Fruit fly (Drosophila melanogaster) whole organism, embryonic: ENCODE measurements around the gene CG46463.
A peak's percentile ranks its signal among the peaks of the same experiment; 100 is the strongest.

Experiments
- CG10147 ChIP-seq: fragments of 200-800 bp; sonication (Bioruptor generic); optimal IDR thresholded peaks from 2 replicates; lab custom pipeline; 2019; ENCODE audit warnings: missing biosample characterization, mild to moderate bottlenecking, missing genetic modification characterization, moderate library complexity
- CG10462 ChIP-seq: fragments of 200-800 bp; sonication (Bioruptor generic); optimal IDR thresholded peaks from 2 replicates; lab custom pipeline; 2016; ENCODE audit warnings: missing biosample characterization, missing genetic modification characterization
- CG13287 ChIP-seq: fragments of 200-800 bp; sonication (Bioruptor generic); IDR thresholded peaks from 2 replicates; pipeline ENCODE4 v1.3.6; 2022; ENCODE audit warnings: missing biosample characterization, missing genetic modification characterization; ENCODE audit not compliant: partially characterized antibody
- CG13424 ChIP-seq: fragments of 200-800 bp; sonication (Bioruptor generic); optimal IDR thresholded peaks from 2 replicates; lab custom pipeline; 2019; ENCODE audit warnings: missing biosample characterization, mild to moderate bottlenecking, missing genetic modification characterization, moderate library complexity
- CG14014 ChIP-seq: fragments of 200-800 bp; sonication (Bioruptor generic); IDR thresholded peaks from 2 replicates; pipeline ENCODE4 v1.3.6; 2022; ENCODE audit warnings: missing biosample characterization, missing genetic modification characterization
- CG14667 ChIP-seq: fragments of 200-800 bp; sonication (Bioruptor generic); IDR thresholded peaks from 2 replicates; pipeline ENCODE4 v1.3.6; 2022; ENCODE audit warnings: missing biosample characterization, missing genetic modification characterization
- CG15269 ChIP-seq: fragments of 200-800 bp; sonication (Bioruptor generic); optimal IDR thresholded peaks from 2 replicates; lab custom pipeline; 2018; ENCODE audit warnings: missing biosample characterization, mild to moderate bottlenecking, missing genetic modification characterization, moderate library complexity
- CG16815 ChIP-seq: fragments of 200-800 bp; sonication (Bioruptor generic); optimal IDR thresholded peaks from 3 replicates; lab custom pipeline; 2017; ENCODE audit warnings: missing biosample characterization, mild to moderate bottlenecking, missing genetic modification characterization
- CG17361 ChIP-seq: fragments of 200-800 bp; sonication (Bioruptor generic); IDR thresholded peaks from 3 replicates; pipeline ENCODE4 v1.3.6; 2022; ENCODE audit warnings: missing biosample characterization, missing genetic modification characterization
- CG18599 ChIP-seq: fragments of 200-800 bp; sonication (Bioruptor generic); optimal IDR thresholded peaks from 3 replicates; lab custom pipeline; 2017; ENCODE audit warnings: missing biosample characterization, missing genetic modification characterization, mild to moderate bottlenecking, moderate library complexity, missing genetic modification reagents
- CG2678 ChIP-seq: fragments of 200-800 bp; sonication (Bioruptor generic); optimal IDR thresholded peaks from 3 replicates; lab custom pipeline; 2019; ENCODE audit warnings: missing biosample characterization, mild to moderate bottlenecking, missing genetic modification characterization, moderate library complexity
- CG3163 ChIP-seq: fragments of 200-800 bp; sonication (Bioruptor generic); optimal IDR thresholded peaks from 3 replicates; lab custom pipeline; 2016; ENCODE audit warnings: missing biosample characterization, missing genetic modification characterization
- CG32532 ChIP-seq: fragments of 200-800 bp; sonication (Bioruptor generic); IDR thresholded peaks from 2 replicates; pipeline ENCODE4 v1.3.6; 2022; ENCODE audit warnings: missing biosample characterization, missing genetic modification characterization
- CG4854 ChIP-seq: fragments of 200-800 bp; sonication (Bioruptor generic); optimal IDR thresholded peaks from 2 replicates; lab custom pipeline; 2016; ENCODE audit warnings: missing biosample characterization, missing genetic modification characterization, inconsistent platforms
- CG7963 ChIP-seq: fragments of 200-800 bp; sonication (Bioruptor generic); IDR thresholded peaks from 3 replicates; pipeline ENCODE4 v1.3.6; 2022; ENCODE audit warnings: missing biosample characterization, missing genetic modification characterization; ENCODE audit not compliant: partially characterized antibody
- CG8924 ChIP-seq: fragments of 200-800 bp; optimal IDR thresholded peaks from 3 replicates; lab custom pipeline; 2019; ENCODE audit warnings: missing biosample characterization, mild to moderate bottlenecking, missing genetic modification characterization, moderate library complexity
- CG9437 ChIP-seq: fragments of 200-800 bp; sonication (Bioruptor generic); optimal IDR thresholded peaks from 2 replicates; lab custom pipeline; 2018; ENCODE audit warnings: missing biosample characterization, mild to moderate bottlenecking, missing genetic modification characterization
- CG9727 ChIP-seq: fragments of 200-800 bp; sonication (Bioruptor generic); optimal IDR thresholded peaks from 3 replicates; lab custom pipeline; 2017; ENCODE audit warnings: missing biosample characterization, mild to moderate bottlenecking, missing genetic modification characterization
- CoRest ChIP-seq: fragments of 200-800 bp; sonication (Bioruptor generic); optimal IDR thresholded peaks from 3 replicates; lab custom pipeline; 2018; ENCODE audit warnings: missing biosample characterization, mild to moderate bottlenecking, missing genetic modification characterization, moderate library complexity
- Gug ChIP-seq: fragments of 200-800 bp; sonication (Bioruptor generic); IDR thresholded peaks from 4 replicates; pipeline ENCODE4 v1.3.6; 2022; ENCODE audit warnings: missing biosample characterization, missing genetic modification characterization
- Hand ChIP-seq: fragments of 200-800 bp; sonication (Bioruptor generic); optimal IDR thresholded peaks from 2 replicates; lab custom pipeline; 2017; ENCODE audit warnings: mild to moderate bottlenecking, missing biosample characterization, missing genetic modification reagents, missing genetic modification characterization
- Hmr ChIP-seq: fragments of 200-800 bp; sonication (Bioruptor generic); optimal IDR thresholded peaks from 3 replicates; lab custom pipeline; 2017; ENCODE audit warnings: mild to moderate bottlenecking, missing biosample characterization, missing genetic modification reagents, missing genetic modification characterization
- Hr51 ChIP-seq, 2 experiments: fragments of 200-800 bp; sonication (Bioruptor generic); optimal IDR thresholded peaks; 2 replicates in 1 of 2; 3 replicates in 1 of 2; lab custom pipeline; 2016 to 2018; ENCODE audit warnings: missing biosample characterization in 2 of 2, missing genetic modification characterization in 2 of 2, mild to moderate bottlenecking in 1 of 2, moderate library complexity in 1 of 2
- Med ChIP-seq: fragments of 200-800 bp; sonication (Bioruptor generic); peaks from one replicate; lab custom pipeline; 2016; ENCODE audit warnings: missing biosample characterization, missing genetic modification characterization, mild to moderate bottlenecking, inconsistent platforms, moderate library complexity
- Ptx1 ChIP-seq: fragments of 200-800 bp; sonication (Bioruptor generic); IDR thresholded peaks from 2 replicates; pipeline ENCODE4 v1.3.6; 2022; ENCODE audit warnings: missing biosample characterization, missing genetic modification characterization
- Sox100B ChIP-seq: fragments of 200-800 bp; sonication (Bioruptor generic); optimal IDR thresholded peaks from 3 replicates; lab custom pipeline; 2018; ENCODE audit warnings: missing biosample characterization, mild to moderate bottlenecking, missing genetic modification characterization
- aop ChIP-seq: fragments of 200-800 bp; sonication (Bioruptor generic); IDR thresholded peaks from 2 replicates; pipeline ENCODE4 v1.3.6; 2022; ENCODE audit warnings: missing biosample characterization, missing genetic modification characterization
- ap ChIP-seq: fragments of 200-800 bp; sonication (Bioruptor generic); IDR thresholded peaks from 2 replicates; pipeline ENCODE4 v1.3.6; 2022; ENCODE audit warnings: missing biosample characterization, missing genetic modification characterization
- bab2 ChIP-seq: fragments of 200-800 bp; sonication (Bioruptor generic); optimal IDR thresholded peaks from 2 replicates; lab custom pipeline; 2016; ENCODE audit warnings: missing biosample characterization, missing genetic modification characterization
- bcd ChIP-seq: fragments of 200-800 bp; sonication (Bioruptor generic); optimal IDR thresholded peaks from 2 replicates; lab custom pipeline; 2017; ENCODE audit warnings: missing biosample characterization, mild to moderate bottlenecking, missing genetic modification characterization
- bigmax ChIP-seq: fragments of 200-800 bp; sonication (Bioruptor generic); optimal IDR thresholded peaks from 2 replicates; lab custom pipeline; 2018; ENCODE audit warnings: missing biosample characterization, mild to moderate bottlenecking, missing genetic modification characterization
- cg ChIP-seq: fragments of 200-800 bp; sonication (Bioruptor generic); optimal IDR thresholded peaks from 3 replicates; lab custom pipeline; 2019; ENCODE audit warnings: missing biosample characterization, mild to moderate bottlenecking, missing genetic modification characterization, moderate library complexity
- ci ChIP-seq: fragments of 200-800 bp; sonication (Bioruptor generic); IDR thresholded peaks from 3 replicates; pipeline ENCODE4 v1.3.6; 2022; ENCODE audit warnings: missing biosample characterization, missing genetic modification characterization
- dati ChIP-seq: fragments of 200-800 bp; sonication (Bioruptor generic); IDR thresholded peaks from 2 replicates; pipeline ENCODE4 v1.3.6; 2022; ENCODE audit warnings: missing biosample characterization, missing genetic modification characterization
- dpn ChIP-seq, 2 experiments: fragments of 200-800 bp; sonication (Bioruptor generic); optimal IDR thresholded peaks; 3 replicates each; lab custom pipeline; 2016; ENCODE audit warnings: missing biosample characterization in 2 of 2, missing genetic modification characterization in 2 of 2
- dysf ChIP-seq: fragments of 200-800 bp; sonication (Bioruptor generic); IDR thresholded peaks from 3 replicates; pipeline ENCODE4 v1.3.6; 2022; ENCODE audit warnings: missing biosample characterization, missing genetic modification characterization
- fd3F ChIP-seq: fragments of 200-800 bp; sonication (Bioruptor generic); optimal IDR thresholded peaks from 2 replicates; lab custom pipeline; 2018; ENCODE audit warnings: missing biosample characterization, mild to moderate bottlenecking, missing genetic modification characterization, moderate library complexity
- fru ChIP-seq: fragments of >200 bp; optimal IDR thresholded peaks from 2 replicates; lab custom pipeline; 2017
- gfzf ChIP-seq: fragments of 200-800 bp; sonication (Bioruptor generic); optimal IDR thresholded peaks from 2 replicates; lab custom pipeline; 2016; ENCODE audit warnings: missing biosample characterization, mild to moderate bottlenecking, missing genetic modification characterization, moderate library complexity
- grn ChIP-seq: fragments of 200-800 bp; sonication (Bioruptor generic); optimal IDR thresholded peaks from 3 replicates; lab custom pipeline; 2017; ENCODE audit warnings: missing biosample characterization, missing genetic modification characterization
- lab ChIP-seq: fragments of 200-800 bp; sonication (Bioruptor generic); optimal IDR thresholded peaks from 3 replicates; lab custom pipeline; 2017; ENCODE audit warnings: missing biosample characterization, missing genetic modification characterization, mild to moderate bottlenecking, moderate library complexity, missing genetic modification reagents
- row ChIP-seq: fragments of 200-800 bp; sonication (Bioruptor generic); IDR thresholded peaks from 3 replicates; pipeline ENCODE4 v1.3.6; 2022; ENCODE audit warnings: missing biosample characterization, missing genetic modification characterization
- run ChIP-seq: fragments of 200-800 bp; sonication (Bioruptor generic); optimal IDR thresholded peaks from 3 replicates; lab custom pipeline; 2018; ENCODE audit warnings: missing biosample characterization, mild to moderate bottlenecking, missing genetic modification characterization
- seq ChIP-seq: fragments of 200-800 bp; sonication (Bioruptor generic); IDR thresholded peaks from 2 replicates; pipeline ENCODE4 v1.3.6; 2022; ENCODE audit warnings: missing biosample characterization, missing genetic modification characterization
- slbo ChIP-seq: fragments of 200-800 bp; sonication (Bioruptor generic); IDR thresholded peaks from 2 replicates; pipeline ENCODE4 v1.3.6; 2022; ENCODE audit warnings: missing biosample characterization, missing genetic modification characterization
- tio ChIP-seq: fragments of 200-800 bp; sonication (Bioruptor generic); optimal IDR thresholded peaks from 2 replicates; lab custom pipeline; 2017; ENCODE audit warnings: missing biosample characterization, missing genetic modification characterization, inconsistent platforms
- tll ChIP-seq, 2 experiments: fragments of 200-800 bp in 1 of 2; fragments of >200 bp in 1 of 2; sonication (Bioruptor generic) in 1 of 2; optimal IDR thresholded peaks; 2 replicates each; lab custom pipeline; 2017 to 2019; ENCODE audit warnings: missing biosample characterization in 2 of 2, missing genetic modification characterization in 2 of 2, mild to moderate bottlenecking in 1 of 2, moderate library complexity in 1 of 2
- toy ChIP-seq: fragments of 200-800 bp; sonication (Bioruptor generic); IDR thresholded peaks from 2 replicates; pipeline ENCODE4 v1.3.6; 2022; ENCODE audit warnings: missing biosample characterization, missing genetic modification characterization

Gene CG46463

DNA sequence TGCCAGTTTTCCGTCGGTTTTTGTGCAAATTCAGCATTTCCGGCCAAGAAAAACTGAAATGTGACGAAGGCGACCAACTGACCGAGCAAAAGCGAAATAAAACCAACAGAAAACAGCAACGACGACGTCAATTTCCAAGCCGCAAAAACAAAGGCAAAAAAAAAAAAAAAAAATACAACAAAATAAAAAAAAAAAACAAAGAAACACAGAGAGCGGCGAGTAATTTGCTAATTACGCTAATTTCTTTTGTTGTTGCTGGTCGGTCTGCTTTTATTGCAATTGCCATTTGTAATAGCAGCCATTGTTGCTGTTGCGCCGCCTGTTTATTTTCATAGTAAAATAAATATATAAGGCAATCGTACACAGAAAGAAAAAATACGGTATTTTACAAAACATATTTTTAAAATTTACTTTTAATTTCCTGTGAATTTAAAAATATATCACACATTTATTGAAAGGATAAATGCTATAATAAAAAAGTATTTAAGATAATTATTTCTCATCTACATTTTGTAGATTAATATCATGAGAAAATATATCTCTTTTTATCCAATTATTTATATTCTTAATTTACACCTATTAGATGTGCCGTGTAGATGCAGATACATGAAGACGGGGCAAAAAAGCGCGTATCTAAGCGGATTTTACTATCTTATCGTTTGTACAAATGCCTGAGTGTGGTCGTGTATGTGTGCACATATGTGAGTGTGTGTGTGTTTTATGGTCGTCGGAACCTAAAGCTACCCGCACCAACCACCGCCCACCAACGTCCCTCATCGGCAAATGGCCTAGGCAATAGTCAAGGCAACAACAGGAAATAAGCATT lies 24.1 kb upstream of the CG46463 start (continued):
- TF ChIP-seq CG14014, result peak; percentile 49; the same call in 1 of the 2 replicates
- TF ChIP-seq bcd (GFP tag; lab: Kevin White, UChicago), result peak; percentile 40
- TF ChIP-seq CG18599 (GFP tag; lab: Kevin White, UChicago), result peak; percentile 66
- TF ChIP-seq ap (GFP tag; lab: Robert Waterston, UW), result no peak
- no peak for TF ChIP-seq dati (GFP tag; lab: Robert Waterston, UW)
- peak; percentile 34 for TF ChIP-seq Hmr (GFP tag; lab: Kevin White, UChicago)
- TF ChIP-seq seq, result peak; percentile 34; the same call in 1 of the 2 replicates
- peak; percentile 85 for TF ChIP-seq CG2678
- peak; percentile 69; the same call in 1 of the 3 replicates for TF ChIP-seq ci (GFP tag; lab: Robert Waterston, UW)
- TF ChIP-seq CG14667, result 0 out of 2 replicates have a peak, but pooled peaks have one; percentile 36
- TF ChIP-seq toy (GFP tag; lab: Robert Waterston, UW), result 0 out of 2 replicates have a peak, but pooled peaks have one; percentile 18
- TF ChIP-seq grn (GFP tag; lab: Kevin White, UChicago), result peak; percentile 39
- TF ChIP-seq CG32532 (GFP tag; lab: Robert Waterston, UW), result peak; percentile 66; the same call in 1 of the 2 replicates
- TF ChIP-seq bab2 (GFP tag; lab: Kevin White, UChicago), result no peak
- peak; percentile 24 for TF ChIP-seq CG10147 (GFP tag; lab: Kevin White, UChicago)
- TF ChIP-seq bigmax (GFP tag; lab: Kevin White, UChicago), result no peak
- TF ChIP-seq Gug (GFP tag; lab: Robert Waterston, UW), result no peak
- TF ChIP-seq Hr51 (GFP tag; optimal IDR thresholded peaks at IDR 0.05; lab: Kevin White, UChicago), result peak in 1 of 2 experiments; percentile 84
- TF ChIP-seq CG7963 (GFP tag; lab: Robert Waterston, UW), result no peak
- TF ChIP-seq CG9727 (GFP tag; lab: Kevin White, UChicago), result peak; percentile 69
- TF ChIP-seq dysf (GFP tag; lab: Robert Waterston, UW), result peak; percentile 70; the same call in 2 of the 3 replicates
- peak; percentile 73 for TF ChIP-seq CG8924 (tag; lab: Kevin White, UChicago)
- TF ChIP-seq CG15269 (tag; lab: Kevin White, UChicago), result peak; percentile 77
- peak; percentile 74 for TF ChIP-seq Ptx1 (GFP tag; lab: Robert Waterston, UW)
- peak; percentile 73; the same call in 1 of the 2 replicates for TF ChIP-seq slbo (GFP tag; lab: Robert Waterston, UW)
- peak; percentile 62; the same call in 1 of the 2 replicates for TF ChIP-seq aop (GFP tag; lab: Robert Waterston, UW)
- TF ChIP-seq Sox100B (GFP tag; lab: Kevin White, UChicago), result peak; percentile 62
- no peak for TF ChIP-seq CG10462 (GFP tag; lab: Kevin White, UChicago)
- TF ChIP-seq CG4854 (GFP tag; lab: Kevin White, UChicago), result no peak
- peak; percentile 68 for TF ChIP-seq CG13424 (tag; lab: Kevin White, UChicago)
- TF ChIP-seq CoRest, result peak; percentile 81
- peak; percentile 59; the same call in 2 of the 3 replicates for TF ChIP-seq row (GFP tag; lab: Robert Waterston, UW)
- TF ChIP-seq fru (lab: Kevin White, UChicago), result no peak
- no peak for TF ChIP-seq gfzf (GFP tag; lab: Kevin White, UChicago)
- TF ChIP-seq CG17361 (GFP tag; lab: Robert Waterston, UW), result peak; percentile 71; the same call in 2 of the 3 replicates
- peak; percentile 78 for TF ChIP-seq Med
- peak; percentile 70 for TF ChIP-seq cg (GFP tag; lab: Kevin White, UChicago)
- peak; percentile 39 for TF ChIP-seq CG9437 (GFP tag; lab: Kevin White, UChicago)
- peak in 1 of 2 experiments; percentile 16 for TF ChIP-seq dpn (GFP tag; optimal IDR thresholded peaks at IDR 0.05; lab: Kevin White, UChicago)
- TF ChIP-seq CG16815 (GFP tag; lab: Kevin White, UChicago), result no peak
- no peak for TF ChIP-seq CG13287
- peak; percentile 36 for TF ChIP-seq fd3F (GFP tag; lab: Kevin White, UChicago)
- TF ChIP-seq lab (GFP tag; lab: Kevin White, UChicago), result peak; percentile 58
- peak; percentile 42 for TF ChIP-seq Hand (GFP tag; lab: Kevin White, UChicago)
- TF ChIP-seq tll (GFP tag; optimal IDR thresholded peaks at IDR 0.05; lab: Kevin White, UChicago), result no peak
- TF ChIP-seq run (tag; lab: Kevin White, UChicago), result peak; percentile 7
- TF ChIP-seq CG3163, result no peak
- peak; percentile 48 for TF ChIP-seq tio (GFP tag; lab: Kevin White, UChicago)
